Worm (Caenorhabditis elegans) whole organism, young adult: ENCODE results near the gene dph-3.
A peak's percentile ranks its signal among the peaks of the same experiment; 100 is the strongest.

Experiments used
- B0019.2 ChIP-seq: fragments of 200-800 bp; sonication (Bioruptor generic); conservative IDR thresholded peaks from 2 replicates; pipeline ENCODE4 v1.3.6; 2022; ENCODE audit warnings: missing genetic modification reagents, missing genetic modification characterization, missing compliant biosample characterization
- B0261.1 ChIP-seq: sonication (generic microtip); optimal IDR thresholded peaks from 2 replicates; lab custom pipeline; 2016; ENCODE audit warnings: mild to moderate bottlenecking, missing genetic modification characterization, moderate library complexity, missing compliant biosample characterization
- B0336.3 ChIP-seq: fragments of 200-800 bp; sonication (Bioruptor generic); IDR thresholded peaks from 2 replicates; pipeline ENCODE4 v1.3.6; 2022; ENCODE audit warnings: missing genetic modification characterization, missing compliant biosample characterization
- C17E4.6 ChIP-seq: fragments of 200-800 bp; sonication (Bioruptor generic); IDR thresholded peaks from 2 replicates; pipeline ENCODE4 v1.3.6; 2022; ENCODE audit warnings: missing genetic modification reagents, missing genetic modification characterization, missing compliant biosample characterization
- F22D6.2 ChIP-seq: sonication (generic microtip); optimal IDR thresholded peaks from 2 replicates; lab custom pipeline; 2016; ENCODE audit warnings: mild to moderate bottlenecking, missing genetic modification characterization, missing compliant biosample characterization
- F33H1.4 ChIP-seq: fragments of 200-800 bp; sonication (Bioruptor generic); IDR thresholded peaks from 2 replicates; pipeline ENCODE4 v1.3.6; 2022; ENCODE audit warnings: missing genetic modification reagents, missing genetic modification characterization, missing compliant biosample characterization
- F39B2.1 ChIP-seq: fragments of 200-800 bp; sonication (Bioruptor generic); IDR thresholded peaks from 2 replicates; pipeline ENCODE4 v1.3.6; 2022; ENCODE audit warnings: missing genetic modification reagents, missing genetic modification characterization, missing compliant biosample characterization
- F52B5.7 ChIP-seq: sonication (generic microtip); optimal IDR thresholded peaks from 2 replicates; lab custom pipeline; 2016; ENCODE audit warnings: mild to moderate bottlenecking, missing genetic modification characterization, missing compliant biosample characterization
- K12H6.12 ChIP-seq: fragments of 200-800 bp; sonication (Bioruptor generic); optimal IDR thresholded peaks from 2 replicates; lab custom pipeline; 2018; ENCODE audit warnings: mild to moderate bottlenecking, missing genetic modification characterization, missing compliant biosample characterization
- Y53F4B.3 ChIP-seq: fragments of 200-800 bp; sonication (Bioruptor generic); IDR thresholded peaks from 2 replicates; pipeline ENCODE4 v1.3.6; 2022; ENCODE audit warnings: missing genetic modification reagents, missing genetic modification characterization, missing compliant biosample characterization
- Y95B8A.8 ChIP-seq: fragments of 200-800 bp; sonication (Bioruptor generic); IDR thresholded peaks from 2 replicates; pipeline ENCODE4 v1.3.6; 2022; ENCODE audit warnings: missing genetic modification reagents, missing genetic modification characterization, missing compliant biosample characterization
- aptf-3 ChIP-seq: fragments of 200-800 bp; sonication (Bioruptor generic); IDR thresholded peaks from 2 replicates; pipeline ENCODE4 v1.3.6; 2022; ENCODE audit warnings: missing genetic modification characterization, missing compliant biosample characterization
- atf-7 ChIP-seq: sonication (generic microtip); optimal IDR thresholded peaks from 2 replicates; lab custom pipeline; 2017; ENCODE audit warnings: mild to moderate bottlenecking, missing genetic modification characterization, missing compliant biosample characterization
- attf-5 ChIP-seq: fragments of 200-800 bp; sonication (Bioruptor generic); optimal IDR thresholded peaks from 2 replicates; lab custom pipeline; 2018; ENCODE audit warnings: mild to moderate bottlenecking, missing genetic modification characterization, missing compliant biosample characterization
- bed-1 ChIP-seq: fragments of 200-800 bp; sonication (Bioruptor generic); IDR thresholded peaks from 2 replicates; pipeline ENCODE4 v1.3.6; 2022; ENCODE audit warnings: missing genetic modification reagents, missing genetic modification characterization, missing compliant biosample characterization
- bed-2 ChIP-seq: fragments of 200-800 bp; sonication (Bioruptor generic); IDR thresholded peaks from 2 replicates; pipeline ENCODE4 v1.3.6; 2022; ENCODE audit warnings: missing genetic modification reagents, missing genetic modification characterization, missing compliant biosample characterization
- ccch-3 ChIP-seq: fragments of 200-800 bp; sonication (Bioruptor generic); optimal IDR thresholded peaks from 2 replicates; lab custom pipeline; 2018; ENCODE audit warnings: mild to moderate bottlenecking, missing genetic modification characterization, missing compliant biosample characterization
- cebp-2 ChIP-seq: fragments of 200-800 bp; sonication (Bioruptor generic); IDR thresholded peaks from 2 replicates; pipeline ENCODE4 v1.3.6; 2022; ENCODE audit warnings: missing genetic modification characterization, missing compliant biosample characterization
- ceh-91 ChIP-seq: fragments of 200-800 bp; sonication (Bioruptor generic); IDR thresholded peaks from 2 replicates; pipeline ENCODE4 v1.3.6; 2022; ENCODE audit warnings: missing genetic modification reagents, missing genetic modification characterization, missing compliant biosample characterization
- efl-1 ChIP-seq: fragments of 150-350 bp; optimal IDR thresholded peaks from 2 replicates; lab custom pipeline; 2014; ENCODE audit warnings: missing biosample characterization, missing genetic modification reagents, missing genetic modification characterization
- egl-18 ChIP-seq: fragments of 200-800 bp; sonication (Bioruptor generic); IDR thresholded peaks from 2 replicates; pipeline ENCODE4 v1.3.6; 2022; ENCODE audit warnings: missing genetic modification reagents, missing genetic modification characterization, missing compliant biosample characterization
- egrh-3 ChIP-seq: fragments of 200-800 bp; sonication (Bioruptor generic); IDR thresholded peaks from 2 replicates; pipeline ENCODE4 v1.3.6; 2022; ENCODE audit warnings: missing genetic modification reagents, missing genetic modification characterization, missing compliant biosample characterization
- fkh-3 ChIP-seq: sonication (generic microtip); optimal IDR thresholded peaks from 2 replicates; lab custom pipeline; 2016; ENCODE audit warnings: mild to moderate bottlenecking, missing genetic modification characterization, missing compliant biosample characterization
- gei-17 ChIP-seq: fragments of 200-800 bp; sonication (Bioruptor generic); optimal IDR thresholded peaks from 2 replicates; lab custom pipeline; 2018; ENCODE audit warnings: mild to moderate bottlenecking, missing genetic modification characterization, missing compliant biosample characterization
- hlh-12 ChIP-seq: sonication (generic microtip); optimal IDR thresholded peaks from 2 replicates; lab custom pipeline; 2016; ENCODE audit warnings: missing genetic modification characterization, missing compliant biosample characterization
- hmg-1.2 ChIP-seq: fragments of 200-800 bp; sonication (Bioruptor generic); IDR thresholded peaks from 2 replicates; pipeline ENCODE4 v1.3.6; 2022; ENCODE audit warnings: missing genetic modification reagents, missing genetic modification characterization, missing compliant biosample characterization
- hmg-20 ChIP-seq: fragments of 200-800 bp; sonication (Bioruptor generic); IDR thresholded peaks from 2 replicates; pipeline ENCODE4 v1.3.6; 2022; ENCODE audit warnings: missing genetic modification reagents, missing genetic modification characterization, missing compliant biosample characterization
- hrde-1 ChIP-seq: sonication (generic microtip); optimal IDR thresholded peaks from 2 replicates; lab custom pipeline; 2016; ENCODE audit warnings: missing genetic modification characterization, mild to moderate bottlenecking, missing compliant biosample characterization, moderate library complexity, missing genotype, missing genetic modification reagents, borderline replicate concordance
- hsf-1 ChIP-seq: fragments of 200-800 bp; sonication (Bioruptor generic); IDR thresholded peaks from 2 replicates; pipeline ENCODE4 v1.3.6; 2022; ENCODE audit warnings: missing genetic modification reagents, missing genetic modification characterization, missing compliant biosample characterization
- let-607 ChIP-seq, 2 experiments: fragments of 200-800 bp in 1 of 2; sonication (Bioruptor generic) in 1 of 2; sonication (generic microtip) in 1 of 2; optimal IDR thresholded peaks; 2 replicates each; lab custom pipeline; 2016 to 2018; ENCODE audit warnings: mild to moderate bottlenecking in 2 of 2, missing compliant biosample characterization in 2 of 2, missing genetic modification characterization in 2 of 2, moderate library complexity in 2 of 2, missing genotype in 1 of 2
- lsl-1 ChIP-seq: fragments of 200-800 bp; sonication (Bioruptor generic); optimal IDR thresholded peaks from 2 replicates; lab custom pipeline; 2018; ENCODE audit warnings: mild to moderate bottlenecking, missing genetic modification characterization, moderate library complexity, missing compliant biosample characterization
- lsy-27 ChIP-seq: sonication (generic microtip); optimal IDR thresholded peaks from 2 replicates; lab custom pipeline; 2017; ENCODE audit warnings: missing genetic modification characterization, mild to moderate bottlenecking, missing compliant biosample characterization, antibody characterized with exemption, missing genotype, borderline replicate concordance; ENCODE audit not compliant: insufficient read depth
- madf-6 ChIP-seq: fragments of 200-800 bp; sonication (Bioruptor generic); IDR thresholded peaks from 2 replicates; pipeline ENCODE4 v1.3.6; 2022; ENCODE audit warnings: missing genetic modification reagents, missing genetic modification characterization, missing compliant biosample characterization
- mcd-1 ChIP-seq: fragments of 200-800 bp; sonication (Bioruptor generic); IDR thresholded peaks from 2 replicates; pipeline ENCODE4 v1.3.6; 2022; ENCODE audit warnings: missing genetic modification reagents, missing genetic modification characterization, missing compliant biosample characterization
- nfya-1 ChIP-seq: sonication (generic microtip); optimal IDR thresholded peaks from 2 replicates; lab custom pipeline; 2017; ENCODE audit warnings: antibody characterized with exemption, missing compliant biosample characterization, missing genetic modification characterization, borderline replicate concordance; ENCODE audit not compliant: insufficient read depth
- nfya-2 ChIP-seq: fragments of 200-800 bp; sonication (Bioruptor generic); IDR thresholded peaks from 2 replicates; pipeline ENCODE4 v1.3.6; 2022; ENCODE audit warnings: missing genetic modification reagents, missing genetic modification characterization, missing compliant biosample characterization
- nhr-179 ChIP-seq: sonication (generic microtip); optimal IDR thresholded peaks from 2 replicates; lab custom pipeline; 2016; ENCODE audit warnings: mild to moderate bottlenecking, missing genetic modification characterization, missing compliant biosample characterization
- nhr-27 ChIP-seq: fragments of 200-800 bp; sonication (Bioruptor generic); optimal IDR thresholded peaks from 2 replicates; lab custom pipeline; 2018; ENCODE audit warnings: mild to moderate bottlenecking, missing genetic modification characterization, moderate library complexity, missing compliant biosample characterization
- nhr-80 ChIP-seq: sonication (generic microtip); optimal IDR thresholded peaks from 2 replicates; lab custom pipeline; 2016; ENCODE audit warnings: missing genetic modification characterization, missing compliant biosample characterization
- tbp1 ChIP-seq: fragments of 200-800 bp; sonication (Bioruptor generic); optimal IDR thresholded peaks from 2 replicates; lab custom pipeline; 2018; ENCODE audit warnings: mild to moderate bottlenecking, missing genetic modification characterization, missing compliant biosample characterization
- tbx-9 ChIP-seq: sonication (generic microtip); optimal IDR thresholded peaks from 2 replicates; lab custom pipeline; 2016; ENCODE audit warnings: borderline replicate concordance, missing genetic modification characterization, inconsistent platforms, missing compliant biosample characterization
- unc-130 ChIP-seq: sonication (generic microtip); optimal IDR thresholded peaks from 2 replicates; lab custom pipeline; 2016; ENCODE audit warnings: missing genetic modification reagents, missing genetic modification characterization, missing compliant biosample characterization
- zim-3 ChIP-seq: sonication (generic microtip); optimal IDR thresholded peaks from 2 replicates; lab custom pipeline; 2017; ENCODE audit warnings: mild to moderate bottlenecking, missing genetic modification characterization, moderate library complexity, missing compliant biosample characterization
- ztf-22 ChIP-seq: fragments of 200-800 bp; sonication (Bioruptor generic); optimal IDR thresholded peaks from 2 replicates; lab custom pipeline; 2018; ENCODE audit warnings: mild to moderate bottlenecking, missing genetic modification characterization, moderate library complexity, missing compliant biosample characterization
- ztf-25 ChIP-seq: fragments of 200-800 bp; sonication (Bioruptor generic); IDR thresholded peaks from 2 replicates; pipeline ENCODE4 v1.3.6; 2022; ENCODE audit warnings: missing genetic modification reagents, missing genetic modification characterization, missing compliant biosample characterization
- ztf-26 ChIP-seq: sonication (generic microtip); optimal IDR thresholded peaks from 2 replicates; lab custom pipeline; 2017; ENCODE audit warnings: missing genetic modification characterization, missing compliant biosample characterization
- ztf-6 ChIP-seq: fragments of 200-800 bp; sonication (Bioruptor generic); IDR thresholded peaks from 2 replicates; pipeline ENCODE4 v1.3.6; 2022; ENCODE audit warnings: missing genetic modification reagents, missing genetic modification characterization, missing compliant biosample characterization

Gene dph-3

DNA sequence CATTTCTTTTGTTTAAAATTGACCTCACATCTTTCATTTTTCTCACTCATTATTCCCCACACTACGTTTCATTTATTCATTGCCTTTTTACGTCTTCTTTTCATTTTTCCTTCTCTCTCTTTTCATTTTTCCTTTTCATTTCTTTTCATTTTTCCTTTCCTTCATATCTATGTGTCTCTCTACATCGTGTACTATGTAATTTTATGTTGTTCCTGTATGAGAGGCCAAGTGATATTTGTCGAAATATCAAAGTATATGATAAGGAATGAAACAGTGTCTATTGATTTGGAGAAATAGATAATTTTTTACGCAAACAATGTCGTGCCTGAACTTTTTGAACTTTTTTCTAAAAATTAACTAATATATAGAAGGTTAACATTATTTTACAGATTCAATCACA, 9.5 kb downstream of the dph-3 start:
- TF ChIP-seq B0336.3 = no peak
- TF ChIP-seq nhr-80 (tag; lab: Kevin White, UChicago) = peak; percentile 72
- TF ChIP-seq, all 124 proteins: peak for 1

DNA sequence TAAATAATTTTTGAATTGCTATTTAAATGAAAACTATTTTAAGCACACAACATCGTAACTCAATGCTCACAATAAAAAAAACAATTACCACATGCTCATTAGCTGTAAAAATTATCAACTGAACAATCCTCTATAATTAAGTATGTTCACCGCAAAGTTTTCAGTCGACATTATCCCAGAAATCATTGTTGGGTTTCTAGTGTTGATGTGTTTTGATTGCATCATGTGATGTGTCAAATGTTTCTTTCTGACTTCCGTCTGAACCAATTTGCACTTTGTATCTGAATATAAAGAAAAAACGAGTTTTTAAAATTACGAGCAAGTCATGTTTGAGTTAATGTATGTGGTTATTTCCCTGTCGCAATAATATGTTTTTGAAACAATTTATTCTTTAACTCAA, 10.9 kb downstream of the dph-3 start:
- TF ChIP-seq efl-1 (GFP tag; lab: Kevin White, UChicago) = no peak
- TF ChIP-seq nhr-27 (tag; lab: Kevin White, UChicago) = no peak
- TF ChIP-seq nhr-179 (tag; lab: Kevin White, UChicago) = no peak
- TF ChIP-seq ztf-25 = no peak
- no peak for TF ChIP-seq lsy-27
- TF ChIP-seq hmg-1.2 (GFP tag; lab: Robert Waterston, UW) = no peak
- TF ChIP-seq cebp-2 (GFP tag; lab: Robert Waterston, UW) = no peak
- TF ChIP-seq lsl-1 (GFP tag; lab: Kevin White, UChicago) = no peak
- TF ChIP-seq hsf-1 = no peak
- TF ChIP-seq ccch-3 (GFP tag; lab: Kevin White, UChicago) = no peak
- TF ChIP-seq hmg-20 (GFP tag; lab: Robert Waterston, UW) = no peak
- no peak for TF ChIP-seq ztf-26
- TF ChIP-seq zim-3 (tag; lab: Kevin White, UChicago) = no peak
- TF ChIP-seq B0019.2 = no peak
- TF ChIP-seq B0336.3 = no peak
- TF ChIP-seq egrh-3 (GFP tag; lab: Robert Waterston, UW) = no peak
- TF ChIP-seq unc-130 (GFP tag; lab: Kevin White, UChicago) = no peak
- TF ChIP-seq, all 124 proteins: peak for 0

DNA sequence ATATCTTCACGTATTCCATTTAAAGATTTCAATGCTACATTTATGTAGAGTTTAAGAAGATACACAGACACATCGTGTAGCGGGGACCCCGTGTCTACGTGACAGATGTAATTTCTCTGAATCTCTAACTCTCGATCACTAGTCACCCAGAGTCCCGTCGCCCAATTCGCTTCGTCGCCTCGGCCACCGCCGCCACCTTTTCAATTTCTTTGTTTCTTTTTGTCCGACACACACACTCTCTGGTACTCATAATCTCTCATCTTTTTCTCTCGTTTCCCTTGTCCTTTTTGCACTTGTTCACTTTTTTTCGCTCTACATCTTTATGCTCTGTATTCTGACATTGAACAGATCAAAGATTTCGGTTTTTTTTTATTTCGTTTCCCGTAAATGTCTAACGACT, 11.4 kb downstream of the dph-3 start:
- TF ChIP-seq bed-2 (no peak), ztf-25 (no peak), nfya-2 (GFP tag; lab: Robert Waterston, UW) (no peak), efl-1 (GFP tag; lab: Kevin White, UChicago) (no peak), F33H1.4 (GFP tag; lab: Robert Waterston, UW) (no peak), C17E4.6 (no peak), tbx-9 (no peak), hlh-12 (tag; lab: Kevin White, UChicago) (no peak), F39B2.1 (no peak), nfya-1 (tag; lab: Kevin White, UChicago) (no peak), B0261.1 (tag; lab: Kevin White, UChicago) (no peak), aptf-3 (GFP tag; lab: Robert Waterston, UW) (no peak), egl-18 (GFP tag; lab: Robert Waterston, UW) (no peak), bed-1 (GFP tag; lab: Robert Waterston, UW) (no peak), F52B5.7 (no peak), madf-6 (no peak), fkh-3 (no peak), gei-17 (no peak), attf-5 (peak; percentile 74), ztf-6 (GFP tag; lab: Robert Waterston, UW) (no peak), ztf-22 (GFP tag; lab: Kevin White, UChicago) (no peak), ceh-91 (GFP tag; lab: Robert Waterston, UW) (no peak), nhr-80 (tag; lab: Kevin White, UChicago) (peak; percentile 94), ccch-3 (GFP tag; lab: Kevin White, UChicago) (no peak), mcd-1 (peak; percentile 43; the same call in 1 of the 2 replicates), atf-7 (peak; percentile 18), F22D6.2 (tag; lab: Kevin White, UChicago) (no peak), hrde-1 (tag; lab: Kevin White, UChicago) (no peak), let-607 (tag; optimal IDR thresholded peaks at IDR 0.05; lab: Kevin White, UChicago) (no peak), Y95B8A.8 (no peak), Y53F4B.3 (no peak), tbp1 (GFP tag; lab: Kevin White, UChicago) (peak; percentile 18), K12H6.12 (tag; lab: Kevin White, UChicago) (peak; percentile 67)
